Worm (Caenorhabditis elegans) whole organism, L4 larva: ENCODE data around the gene H01G02.1.
A peak's percentile ranks its signal among the peaks of the same experiment; 100 is the strongest.

Source experiments
- T20F7.1 ChIP-seq: fragments of 200-800 bp; sonication (Bioruptor generic); optimal IDR thresholded peaks from 2 replicates; lab custom pipeline; 2018; ENCODE audit warnings: mild to moderate bottlenecking, missing genetic modification characterization, missing compliant biosample characterization
- Y48G9A.11 ChIP-seq: fragments of 200-800 bp; sonication (Bioruptor generic); IDR thresholded peaks from 2 replicates; pipeline ENCODE4 v1.3.6; 2022; ENCODE audit warnings: missing genetic modification reagents, missing genetic modification characterization, missing compliant biosample characterization
- ama-1 ChIP-seq: fragments of 150-350 bp; optimal IDR thresholded peaks from 2 replicates; lab custom pipeline; 2014; ENCODE audit warnings: inconsistent platforms, mixed read lengths
- ceh-44 ChIP-seq: fragments of 200-800 bp; sonication (Bioruptor generic); IDR thresholded peaks from 2 replicates; pipeline ENCODE4 v1.3.6; 2022; ENCODE audit warnings: missing genetic modification reagents, missing genetic modification characterization, missing compliant biosample characterization
- ctbp-1 ChIP-seq: fragments of 200-800 bp; sonication (Bioruptor generic); IDR thresholded peaks from 2 replicates; pipeline ENCODE4 v1.3.6; 2022; ENCODE audit warnings: missing genetic modification reagents, missing genetic modification characterization, missing compliant biosample characterization
- daf-12 ChIP-seq: fragments of 150-350 bp; optimal IDR thresholded peaks from 2 replicates; lab custom pipeline; 2014; ENCODE audit warnings: missing biosample characterization, missing genetic modification reagents, missing genetic modification characterization
- daf-16 ChIP-seq, 3 experiments: sonication (generic microtip); optimal IDR thresholded peaks; 2 replicates each; lab custom pipeline; 2016 to 2017; ENCODE audit warnings: missing genetic modification characterization in 3 of 3, missing genetic modification reagents in 3 of 3, mild to moderate bottlenecking in 2 of 3, missing compliant biosample characterization in 2 of 3, missing biosample characterization in 1 of 3, moderate library complexity in 1 of 3
- dmd-6 ChIP-seq: fragments of 200-800 bp; sonication (Bioruptor generic); IDR thresholded peaks from 2 replicates; pipeline ENCODE4 v1.3.6; 2022; ENCODE audit warnings: missing genetic modification reagents, missing genetic modification characterization, missing compliant biosample characterization
- dve-1 ChIP-seq: sonication (generic microtip); optimal IDR thresholded peaks from 2 replicates; lab custom pipeline; 2017; ENCODE audit warnings: antibody characterized with exemption, mild to moderate bottlenecking, missing genetic modification characterization, missing compliant biosample characterization; ENCODE audit not compliant: insufficient read depth
- egl-27 ChIP-seq: sonication (generic microtip); optimal IDR thresholded peaks from 3 replicates; lab custom pipeline; 2017; ENCODE audit warnings: missing biosample characterization, missing genetic modification reagents, missing genetic modification characterization
- fkh-10 ChIP-seq: fragments of 150-350 bp; optimal IDR thresholded peaks from 2 replicates; lab custom pipeline; 2014; ENCODE audit warnings: missing biosample characterization, missing genetic modification reagents, missing genetic modification characterization
- hif-1 ChIP-seq, 2 experiments: sonication (generic microtip); optimal IDR thresholded peaks; 2 replicates each; lab custom pipeline; 2016 to 2017; ENCODE audit warnings: missing compliant biosample characterization in 2 of 2, missing genetic modification characterization in 2 of 2, missing genetic modification reagents in 2 of 2, missing genotype in 2 of 2, mild to moderate bottlenecking in 1 of 2
- hlh-11 ChIP-seq: fragments of 200-800 bp; sonication (Bioruptor generic); optimal IDR thresholded peaks from 2 replicates; lab custom pipeline; 2018; ENCODE audit warnings: mild to moderate bottlenecking, missing genetic modification characterization, missing compliant biosample characterization
- hmg-1.1 ChIP-seq: fragments of 200-800 bp; sonication (Bioruptor generic); IDR thresholded peaks from 2 replicates; pipeline ENCODE4 v1.3.6; 2022; ENCODE audit warnings: missing genetic modification reagents, missing genetic modification characterization, missing compliant biosample characterization
- jun-1 ChIP-seq: fragments of 150-350 bp; optimal IDR thresholded peaks from 2 replicates; lab custom pipeline; 2014; ENCODE audit warnings: missing biosample characterization, missing genetic modification reagents, missing genetic modification characterization
- lim-7 ChIP-seq: fragments of 200-800 bp; sonication (Bioruptor generic); IDR thresholded peaks from 2 replicates; pipeline ENCODE4 v1.3.6; 2022; ENCODE audit warnings: missing genetic modification characterization, missing compliant biosample characterization
- madf-9 ChIP-seq: fragments of 200-800 bp; sonication (Bioruptor generic); conservative IDR thresholded peaks from 2 replicates; pipeline ENCODE4 v1.3.6; 2022; ENCODE audit warnings: missing genetic modification reagents, missing genetic modification characterization, missing compliant biosample characterization
- mdl-1 ChIP-seq, 2 experiments: fragments of 150-350 bp in 1 of 2; sonication (generic microtip) in 1 of 2; optimal IDR thresholded peaks; 2 replicates each; lab custom pipeline; 2014 to 2017; ENCODE audit warnings: missing biosample characterization in 2 of 2, missing genetic modification characterization in 2 of 2
- mxl-2 ChIP-seq: fragments of 200-800 bp; sonication (Bioruptor generic); conservative IDR thresholded peaks from 2 replicates; pipeline ENCODE4 v1.3.6; 2022; ENCODE audit warnings: missing genetic modification reagents, missing genetic modification characterization, missing compliant biosample characterization
- nhr-102 ChIP-seq: sonication (generic microtip); optimal IDR thresholded peaks from 2 replicates; lab custom pipeline; 2016; ENCODE audit warnings: mild to moderate bottlenecking, missing genetic modification characterization, moderate library complexity, missing compliant biosample characterization
- nhr-11 ChIP-seq: fragments of 150-350 bp; optimal IDR thresholded peaks from 2 replicates; lab custom pipeline; 2014; ENCODE audit warnings: missing biosample characterization, missing genetic modification characterization
- nhr-111 ChIP-seq: fragments of 200-800 bp; sonication (Bioruptor generic); optimal IDR thresholded peaks from 2 replicates; lab custom pipeline; 2018; ENCODE audit warnings: mild to moderate bottlenecking, missing genetic modification characterization, missing compliant biosample characterization
- nhr-237 ChIP-seq: sonication (generic microtip); optimal IDR thresholded peaks from 2 replicates; lab custom pipeline; 2017; ENCODE audit warnings: missing biosample characterization, missing genetic modification characterization
- nhr-28 ChIP-seq: fragments of 150-350 bp; optimal IDR thresholded peaks from 2 replicates; lab custom pipeline; 2014; ENCODE audit warnings: missing biosample characterization, missing genetic modification characterization
- nhr-6 ChIP-seq: fragments of 150-350 bp; optimal IDR thresholded peaks from 2 replicates; lab custom pipeline; 2014; ENCODE audit warnings: missing biosample characterization, missing genetic modification characterization
- pha-4 ChIP-seq, 2 experiments: fragments of 150-350 bp in 1 of 2; fragments of 200-800 bp in 1 of 2; sonication (Bioruptor generic) in 1 of 2; IDR thresholded peaks in 1 of 2; optimal IDR thresholded peaks in 1 of 2; 2 replicates each; pipeline versions ENCODE4 v1.3.6 to Lab custom; 2014 to 2022; ENCODE audit warnings: missing genetic modification characterization in 2 of 2, missing genetic modification reagents in 2 of 2, missing biosample characterization in 1 of 2, missing compliant biosample characterization in 1 of 2
- pqm-1 ChIP-seq: sonication (generic microtip); optimal IDR thresholded peaks from 2 replicates; lab custom pipeline; 2017; ENCODE audit warnings: missing biosample characterization, missing genetic modification characterization
- sdz-12 ChIP-seq: fragments of 200-800 bp; sonication (Bioruptor generic); optimal IDR thresholded peaks from 2 replicates; lab custom pipeline; 2018; ENCODE audit warnings: mild to moderate bottlenecking, missing genetic modification characterization, missing compliant biosample characterization
- set-16 ChIP-seq: fragments of 200-800 bp; sonication (Bioruptor generic); IDR thresholded peaks from 2 replicates; pipeline ENCODE4 v1.3.6; 2022; ENCODE audit warnings: missing genetic modification reagents, missing genetic modification characterization, missing compliant biosample characterization
- snpc-1.2 ChIP-seq: fragments of 200-800 bp; sonication (Bioruptor generic); IDR thresholded peaks from 2 replicates; pipeline ENCODE4 v1.3.6; 2022; ENCODE audit warnings: missing genetic modification reagents, missing genetic modification characterization, missing compliant biosample characterization
- unc-130 ChIP-seq: sonication (generic microtip); optimal IDR thresholded peaks from 2 replicates; lab custom pipeline; 2016; ENCODE audit warnings: missing genetic modification reagents, missing genetic modification characterization, missing compliant biosample characterization
- unc-62 ChIP-seq, 3 experiments: fragments of 150-350 bp in 1 of 3; sonication (generic microtip); optimal IDR thresholded peaks in 2 of 3; peaks in 1 of 3; 1 replicate in 1 of 3; 2 replicates in 2 of 3; lab custom pipeline; 2014 to 2017; ENCODE audit warnings: missing biosample characterization in 3 of 3, missing genetic modification characterization in 3 of 3, missing genetic modification reagents in 3 of 3, missing genotype in 1 of 3
- vab-7 ChIP-seq: fragments of 200-800 bp; sonication (Bioruptor generic); IDR thresholded peaks from 2 replicates; pipeline ENCODE4 v1.3.6; 2022; ENCODE audit warnings: missing genetic modification reagents, missing genetic modification characterization, missing compliant biosample characterization
- zip-11 ChIP-seq: fragments of 200-800 bp; sonication (Bioruptor generic); IDR thresholded peaks from 2 replicates; pipeline ENCODE4 v1.3.6; 2022; ENCODE audit warnings: missing genetic modification characterization, missing compliant biosample characterization
- zip-2 ChIP-seq: fragments of 150-350 bp; optimal IDR thresholded peaks from 2 replicates; lab custom pipeline; 2014; ENCODE audit warnings: missing biosample characterization, missing genetic modification characterization
- ztf-7 ChIP-seq: fragments of 150-350 bp; optimal IDR thresholded peaks from 2 replicates; lab custom pipeline; 2014; ENCODE audit warnings: missing biosample characterization, missing genetic modification characterization

H01G02.1 gene

ce11 chrIV:11765507-11765906 lies 38.4 kb downstream of the H01G02.1 start (continued):
- no peak for TF ChIP-seq daf-16 (GFP tag; optimal IDR thresholded peaks at IDR 0.05; lab: Kevin White, UChicago)
- TF ChIP-seq daf-16 (tag; optimal IDR thresholded peaks at IDR 0.05; lab: Kevin White, UChicago) = no peak
- TF ChIP-seq ama-1 (lab: Kevin White, UChicago) = no peak
- TF ChIP-seq ztf-7 (tag; lab: Kevin White, UChicago) = no peak
- peak; percentile 20 for TF ChIP-seq nhr-11 (tag; lab: Kevin White, UChicago)
- no peak for TF ChIP-seq T20F7.1 (GFP tag; lab: Kevin White, UChicago)
- no peak for TF ChIP-seq nhr-6 (tag; lab: Kevin White, UChicago)
- no peak for TF ChIP-seq zip-2 (tag; lab: Kevin White, UChicago)
- TF ChIP-seq nhr-111 (GFP tag; lab: Kevin White, UChicago) = no peak
- TF ChIP-seq ceh-44 (GFP tag; lab: Robert Waterston, UW) = no peak
- TF ChIP-seq jun-1 (tag; lab: Kevin White, UChicago) = no peak
- TF ChIP-seq fkh-10 = peak; percentile 88

ce11 chrIV:11760700-11761459 lies 43.1 kb downstream of the H01G02.1 start, which contains the start of gene T12A7.2:
Gene T12A7.2, minus strand, starts transcription at chrIV:11761111.
- TF ChIP-seq pha-4 (GFP tag; IDR thresholded peaks at IDR 0.05; lab: Robert Waterston, UW) (peak; percentile 38; the same call in 1 of the 2 replicates), pha-4 (tag; optimal IDR thresholded peaks at IDR 0.05; lab: Kevin White, UChicago) (peak; percentile 32), set-16 (GFP tag; lab: Robert Waterston, UW) (peak; percentile 52), hmg-1.1 (GFP tag; lab: Robert Waterston, UW) (peak; percentile 38; the same call in 1 of the 2 replicates), sdz-12 (GFP tag; lab: Kevin White, UChicago) (no peak), nhr-28 (tag; lab: Kevin White, UChicago) (no peak), dve-1 (peak; percentile 24), dmd-6 (GFP tag; lab: Robert Waterston, UW) (peak; percentile 19; the same call in 1 of the 2 replicates), hlh-11 (tag; lab: Kevin White, UChicago) (peak; percentile 1), madf-9 (GFP tag; lab: Robert Waterston, UW) (no peak)

ce11 chrIV:11759852-11760251 lies 44.1 kb downstream of the H01G02.1 start:
- TF ChIP-seq nhr-11 (tag; lab: Kevin White, UChicago) (peak; percentile 26), nhr-6 (tag; lab: Kevin White, UChicago) (no peak), nhr-28 (tag; lab: Kevin White, UChicago) (no peak), egl-27 (tag; lab: Kevin White, UChicago) (no peak), unc-130 (GFP tag; lab: Kevin White, UChicago) (no peak)

- TF ChIP-seq nhr-237 (tag; lab: Kevin White, UChicago) = no peak
- TF ChIP-seq pqm-1 (tag; lab: Kevin White, UChicago) = no peak
- TF ChIP-seq nhr-111 (GFP tag; lab: Kevin White, UChicago) = peak; percentile 7
- TF ChIP-seq Y48G9A.11 (GFP tag; lab: Robert Waterston, UW) = no peak
- TF ChIP-seq unc-62 (GFP tag; optimal IDR thresholded peaks at IDR 0.05 in 1 of 2; lab: Kevin White, UChicago) = no peak
- TF ChIP-seq unc-62 (tag; optimal IDR thresholded peaks at IDR 0.05; lab: Kevin White, UChicago) = no peak
- no peak for TF ChIP-seq lim-7 (GFP tag; lab: Robert Waterston, UW)
- no peak for TF ChIP-seq zip-11 (GFP tag; lab: Robert Waterston, UW)
- no peak for TF ChIP-seq snpc-1.2 (GFP tag; lab: Robert Waterston, UW)
- TF ChIP-seq ctbp-1 = no peak
- no peak for TF ChIP-seq hif-1 (tag; optimal IDR thresholded peaks at IDR 0.05; lab: Kevin White, UChicago)
- no peak for TF ChIP-seq daf-12 (tag; lab: Kevin White, UChicago)
- TF ChIP-seq mxl-2 (GFP tag; lab: Robert Waterston, UW) = no peak
- no peak for TF ChIP-seq mdl-1 (tag; optimal IDR thresholded peaks at IDR 0.05; lab: Kevin White, UChicago)
- no peak for TF ChIP-seq nhr-102
- no peak for TF ChIP-seq vab-7 (GFP tag; lab: Robert Waterston, UW)
- TF ChIP-seq pha-4 (GFP tag; IDR thresholded peaks at IDR 0.05; lab: Robert Waterston, UW) = 0 out of 2 replicates have a peak, but pooled peaks have one; percentile 8
- TF ChIP-seq pha-4 (tag; optimal IDR thresholded peaks at IDR 0.05; lab: Kevin White, UChicago) = no peak
- no peak for TF ChIP-seq T20F7.1 (GFP tag; lab: Kevin White, UChicago)
These were observed 48.0 kb downstream of the H01G02.1 start, which contains the start of gene T12A7.9 for ce11 chrIV:11755907-11756306. Gene T12A7.9, minus strand, starts transcription at chrIV:11756007.
